Worm (Caenorhabditis elegans): ENCODE measurements around the gene vmo-1.

The vmo-1 gene

DNA sequence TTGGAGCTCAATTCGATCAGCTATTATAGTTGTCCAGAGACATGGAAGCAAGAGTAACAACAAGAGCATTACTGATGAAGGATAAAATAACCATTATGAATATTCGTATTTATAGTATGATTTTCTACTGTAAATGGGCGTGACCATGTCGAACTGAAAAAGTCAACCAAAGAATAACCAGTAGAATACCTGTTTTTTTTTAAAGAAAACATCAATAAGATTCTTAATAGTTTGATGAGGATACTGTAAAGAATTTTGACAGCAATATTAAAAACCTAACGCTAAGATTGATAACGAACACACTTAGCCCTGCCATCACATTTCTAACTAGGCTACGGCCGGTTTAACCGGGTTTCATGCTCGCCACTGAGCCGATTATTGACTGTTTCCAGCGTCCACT lies at the start of gene vmo-1:
vmo-1 (minus strand) TSS at position 101 of the 400 bp plus-strand sequence.
- TF ChIP-seq hlh-6 (tag; optimal IDR thresholded peaks at IDR 0.05) (no peak), syd-9 (tag; optimal IDR thresholded peaks at IDR 0.05) (no peak), hlh-8 (tag; optimal IDR thresholded peaks at IDR 0.05) (no peak), hlh-13 (GFP tag; optimal IDR thresholded peaks at IDR 0.05) (no peak), ceh-30 (tag; optimal IDR thresholded peaks at IDR 0.05) (no peak), pat-9 (tag; optimal IDR thresholded peaks at IDR 0.05) (no peak), ceh-9 (tag; optimal IDR thresholded peaks at IDR 0.05) (no peak), rnt-1 (tag; optimal IDR thresholded peaks at IDR 0.05) (no peak), Y22D7AL.16 (tag; optimal IDR thresholded peaks at IDR 0.05) (no peak), K02D7.2 (tag; optimal IDR thresholded peaks at IDR 0.05) (no peak), C08G9.2 (tag; optimal IDR thresholded peaks at IDR 0.05) (no peak), mec-3 (tag; optimal IDR thresholded peaks at IDR 0.05; ENCODE audit: borderline replicate concordance) (no peak), pros-1 (tag; optimal IDR thresholded peaks at IDR 0.05) (no peak), odd-2 (tag; optimal IDR thresholded peaks at IDR 0.05) (no peak), zip-5 (tag; optimal IDR thresholded peaks at IDR 0.05) (no peak), dve-1 (tag; optimal IDR thresholded peaks at IDR 0.05) (no peak), elt-4 (tag; optimal IDR thresholded peaks at IDR 0.05) (no peak), ceh-6 (GFP tag; optimal IDR thresholded peaks at IDR 0.05) (no peak), ceh-2 (tag; optimal IDR thresholded peaks at IDR 0.05) (no peak), lin-11 (tag; optimal IDR thresholded peaks at IDR 0.05) (no peak)

DNA sequence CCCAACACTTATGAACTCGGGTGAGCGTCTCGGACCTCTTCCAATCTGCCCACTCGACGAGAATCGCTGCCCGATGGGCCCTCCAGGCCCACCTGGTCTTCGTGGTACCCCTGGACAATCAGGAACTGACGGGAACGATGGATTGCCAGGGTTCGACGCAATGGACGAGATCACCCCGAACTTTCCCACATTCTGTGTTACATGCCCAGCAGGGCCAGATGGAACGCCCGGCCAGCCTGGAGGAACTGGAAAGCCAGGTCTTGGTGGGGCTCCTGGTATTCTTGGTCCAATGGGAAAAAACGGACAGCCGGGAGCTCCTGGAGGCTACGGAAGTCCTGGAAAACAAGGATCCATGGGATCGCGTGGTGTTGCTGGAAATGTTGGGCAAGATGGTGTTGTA lies 47.8 kb upstream of the vmo-1 start:
- TF ChIP-seq mec-3 (tag; optimal IDR thresholded peaks at IDR 0.05; ENCODE audit: borderline replicate concordance) (no peak), elt-4 (tag; optimal IDR thresholded peaks at IDR 0.05) (peak; percentile 87), ceh-31 (tag; optimal IDR thresholded peaks at IDR 0.05) (peak; percentile 7)

- TF ChIP-seq ceh-22 (tag; optimal IDR thresholded peaks at IDR 0.05) (no peak), ceh-14 (tag; optimal IDR thresholded peaks at IDR 0.05) (no peak), sox-4 (tag; optimal IDR thresholded peaks at IDR 0.05) (no peak), unc-3 (GFP tag; conservative IDR thresholded peaks at IDR 0.05) (no peak), unc-3 (tag; optimal IDR thresholded peaks at IDR 0.05) (no peak), madf-2 (tag; optimal IDR thresholded peaks at IDR 0.05) (no peak), unc-42 (tag; optimal IDR thresholded peaks at IDR 0.05) (no peak), ceh-24 (tag; optimal IDR thresholded peaks at IDR 0.05) (no peak), ref-2 (tag; optimal IDR thresholded peaks at IDR 0.05) (no peak)
Observed at ce11 chrV:20599795-20600194, 46.9 kb upstream of the vmo-1 start, which contains the start of gene col-163. TSS of gene col-163 (plus strand) at chrV:20600095.

DNA sequence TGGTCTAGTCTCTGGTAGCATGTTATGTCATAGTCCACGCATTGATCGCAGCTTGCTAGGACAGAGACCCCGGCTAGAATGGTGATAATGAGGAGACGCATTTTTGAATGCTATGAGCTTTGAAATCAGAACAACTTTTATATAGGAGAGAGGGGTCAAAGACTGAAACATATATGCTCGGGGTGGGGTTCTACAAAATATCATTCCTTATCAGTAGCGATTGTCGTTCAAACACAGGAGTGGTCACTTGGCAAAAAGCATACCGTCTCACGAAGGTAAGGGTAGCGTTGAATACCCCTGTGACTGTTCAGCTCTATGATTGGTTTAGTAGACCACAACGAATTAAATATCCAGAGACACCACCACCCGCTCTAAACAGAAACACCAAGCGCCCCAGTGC lies 44.2 kb upstream of the vmo-1 start, which contains the start of gene F46B3.1:
F46B3.1 (minus strand) TSS at position 101 of the 400 bp plus-strand sequence.
- TF ChIP-seq ceh-31 (tag; optimal IDR thresholded peaks at IDR 0.05) = no peak
- no peak for TF ChIP-seq pag-3 (tag; optimal IDR thresholded peaks at IDR 0.05; ENCODE audit: borderline replicate concordance)
- TF ChIP-seq pros-1 (tag; optimal IDR thresholded peaks at IDR 0.05) = no peak
- no peak for TF ChIP-seq ceh-6 (GFP tag; optimal IDR thresholded peaks at IDR 0.05)
- no peak for TF ChIP-seq pha-2 (tag; optimal IDR thresholded peaks at IDR 0.05)
- TF ChIP-seq pat-9 (tag; optimal IDR thresholded peaks at IDR 0.05) = no peak
- no peak for TF ChIP-seq ceh-24 (tag; optimal IDR thresholded peaks at IDR 0.05)
- no peak for TF ChIP-seq pax-1 (tag; optimal IDR thresholded peaks at IDR 0.05)
- no peak for TF ChIP-seq eyg-1 (tag; optimal IDR thresholded peaks at IDR 0.05)
- no peak for TF ChIP-seq dve-1 (tag; optimal IDR thresholded peaks at IDR 0.05)
- TF ChIP-seq hlh-30 (tag; optimal IDR thresholded peaks at IDR 0.05; ENCODE audit: insufficient read depth) = no peak
- no peak for TF ChIP-seq ceh-45 (GFP tag; IDR thresholded peaks at IDR 0.05)
- no peak for TF ChIP-seq nhr-11 (tag; optimal IDR thresholded peaks at IDR 0.05)
- TF ChIP-seq ceh-18 (tag; optimal IDR thresholded peaks at IDR 0.05) = no peak
